Worm (Caenorhabditis elegans): ENCODE results near the gene F46C8.8.

- TF ChIP-seq elt-3 (tag; optimal IDR thresholded peaks at IDR 0.05) (no peak), ama-1 (optimal IDR thresholded peaks at IDR 0.05) (no peak), elt-1 (tag; optimal IDR thresholded peaks at IDR 0.05) (no peak), R02D3.7 (tag; optimal IDR thresholded peaks at IDR 0.05) (no peak)
Observed at ce11 chrX:7575939-7576338, 21.7 kb upstream of the F46C8.8 start.

Data from whole organism, L2 larva.